Worm (Caenorhabditis elegans) whole organism, mixed stage, embryonic: Measurements from ENCODE around the gene twk-4.

Source experiments
- bed-3 ChIP-seq: fragments of 200-800 bp; sonication (Bioruptor generic); optimal IDR thresholded peaks from 3 replicates; lab custom pipeline; 2018; ENCODE audit warnings: mild to moderate bottlenecking, missing genetic modification characterization, moderate library complexity, missing compliant biosample characterization
- blmp-1 ChIP-seq: fragments of 150-350 bp; optimal IDR thresholded peaks from 2 replicates; lab custom pipeline; 2014; ENCODE audit warnings: missing biosample characterization, missing genetic modification characterization
- ceh-39 ChIP-seq: fragments of 150-350 bp; optimal IDR thresholded peaks from 2 replicates; lab custom pipeline; 2014; ENCODE audit warnings: missing biosample characterization, missing genetic modification characterization
- ceh-43 ChIP-seq: fragments of 200-800 bp; sonication (Bioruptor generic); optimal IDR thresholded peaks from 2 replicates; lab custom pipeline; 2018; ENCODE audit warnings: mild to moderate bottlenecking, missing genetic modification characterization, moderate library complexity, missing compliant biosample characterization
- ceh-83 ChIP-seq: fragments of 200-800 bp; sonication (Bioruptor generic); optimal IDR thresholded peaks from 2 replicates; lab custom pipeline; 2018; ENCODE audit warnings: mild to moderate bottlenecking, missing genetic modification characterization, missing compliant biosample characterization
- ces-1 ChIP-seq: fragments of 150-350 bp; optimal IDR thresholded peaks from 2 replicates; lab custom pipeline; 2014; ENCODE audit warnings: missing biosample characterization, missing genetic modification reagents, missing genetic modification characterization
- cnd-1 ChIP-seq: fragments of 200-800 bp; sonication (Bioruptor generic); optimal IDR thresholded peaks from 2 replicates; lab custom pipeline; 2018; ENCODE audit warnings: mild to moderate bottlenecking, missing genetic modification characterization, missing compliant biosample characterization
- drap-1 ChIP-seq: fragments of 200-800 bp; sonication (Bioruptor generic); optimal IDR thresholded peaks from 3 replicates; lab custom pipeline; 2018; ENCODE audit warnings: mild to moderate bottlenecking, missing genetic modification characterization, missing compliant biosample characterization
- elt-1 ChIP-seq: sonication (generic microtip); optimal IDR thresholded peaks from 2 replicates; lab custom pipeline; 2017; ENCODE audit warnings: missing genetic modification characterization, mild to moderate bottlenecking, missing compliant biosample characterization, antibody characterized with exemption, moderate library complexity, borderline replicate concordance; ENCODE audit not compliant: insufficient read depth
- ham-2 ChIP-seq: fragments of 200-800 bp; sonication (Bioruptor generic); optimal IDR thresholded peaks from 2 replicates; lab custom pipeline; 2018; ENCODE audit warnings: mild to moderate bottlenecking, missing genetic modification characterization, missing compliant biosample characterization
- lin-13 ChIP-seq: fragments of 150-350 bp; optimal IDR thresholded peaks from 2 replicates; lab custom pipeline; 2014; ENCODE audit warnings: missing biosample characterization, missing genetic modification characterization
- lin-32 ChIP-seq: fragments of 200-800 bp; sonication (Bioruptor generic); optimal IDR thresholded peaks from 2 replicates; lab custom pipeline; 2018; ENCODE audit warnings: mild to moderate bottlenecking, missing genetic modification characterization, missing compliant biosample characterization
- lsy-2 ChIP-seq: fragments of 150-350 bp; optimal IDR thresholded peaks from 2 replicates; lab custom pipeline; 2014; ENCODE audit warnings: missing biosample characterization, missing genetic modification characterization
- mab-5 ChIP-seq: fragments of 150-350 bp; optimal IDR thresholded peaks from 2 replicates; lab custom pipeline; 2014; ENCODE audit warnings: missing biosample characterization, missing genetic modification characterization
- mep-1 ChIP-seq: fragments of 150-350 bp; optimal IDR thresholded peaks from 2 replicates; lab custom pipeline; 2017; ENCODE audit warnings: missing biosample characterization, missing genetic modification reagents, missing genetic modification characterization, inconsistent platforms
- nhr-2 ChIP-seq: fragments of 150-350 bp; optimal IDR thresholded peaks from 2 replicates; lab custom pipeline; 2014; ENCODE audit warnings: missing biosample characterization, missing genetic modification characterization
- nhr-237 ChIP-seq: fragments of 150-350 bp; optimal IDR thresholded peaks from 2 replicates; lab custom pipeline; 2014; ENCODE audit warnings: missing biosample characterization, missing genetic modification characterization
- nhr-28 ChIP-seq: fragments of 150-350 bp; optimal IDR thresholded peaks from 2 replicates; lab custom pipeline; 2014; ENCODE audit warnings: missing biosample characterization, missing genetic modification characterization
- nhr-76 ChIP-seq: sonication (generic microtip); optimal IDR thresholded peaks from 2 replicates; lab custom pipeline; 2017; ENCODE audit warnings: missing biosample characterization, missing genetic modification characterization
- pha-4 ChIP-seq: fragments of 150-350 bp; optimal IDR thresholded peaks from 2 replicates; lab custom pipeline; 2018; ENCODE audit warnings: missing biosample characterization, missing genetic modification reagents, missing genetic modification characterization
- sem-2 ChIP-seq: fragments of 200-800 bp; sonication (Bioruptor generic); optimal IDR thresholded peaks from 2 replicates; lab custom pipeline; 2018; ENCODE audit warnings: mild to moderate bottlenecking, missing genetic modification characterization, missing compliant biosample characterization
- snpc-4 ChIP-seq: fragments of 150-350 bp; optimal IDR thresholded peaks from 2 replicates; lab custom pipeline; 2014; ENCODE audit warnings: missing biosample characterization, missing genetic modification characterization
- tbx-8 ChIP-seq: fragments of 200-800 bp; sonication (Bioruptor generic); optimal IDR thresholded peaks from 2 replicates; lab custom pipeline; 2018; ENCODE audit warnings: mild to moderate bottlenecking, missing genetic modification characterization, moderate library complexity, missing compliant biosample characterization
- unc-120 ChIP-seq: sonication (generic microtip); optimal IDR thresholded peaks from 2 replicates; lab custom pipeline; 2017; ENCODE audit warnings: missing genetic modification characterization, missing compliant biosample characterization; ENCODE audit not compliant: poor library complexity, severe bottlenecking
- unc-62 ChIP-seq: fragments of 150-350 bp; optimal IDR thresholded peaks from 2 replicates; lab custom pipeline; 2014; ENCODE audit warnings: missing biosample characterization, missing genetic modification reagents, missing genetic modification characterization
- zip-8 ChIP-seq: fragments of 150-350 bp; optimal IDR thresholded peaks from 2 replicates; lab custom pipeline; 2014; ENCODE audit warnings: missing biosample characterization, missing genetic modification characterization
- ztf-11 ChIP-seq: fragments of 150-350 bp; optimal IDR thresholded peaks from 2 replicates; lab custom pipeline; 2014; ENCODE audit warnings: missing biosample characterization, missing genetic modification characterization

Gene twk-4

DNA sequence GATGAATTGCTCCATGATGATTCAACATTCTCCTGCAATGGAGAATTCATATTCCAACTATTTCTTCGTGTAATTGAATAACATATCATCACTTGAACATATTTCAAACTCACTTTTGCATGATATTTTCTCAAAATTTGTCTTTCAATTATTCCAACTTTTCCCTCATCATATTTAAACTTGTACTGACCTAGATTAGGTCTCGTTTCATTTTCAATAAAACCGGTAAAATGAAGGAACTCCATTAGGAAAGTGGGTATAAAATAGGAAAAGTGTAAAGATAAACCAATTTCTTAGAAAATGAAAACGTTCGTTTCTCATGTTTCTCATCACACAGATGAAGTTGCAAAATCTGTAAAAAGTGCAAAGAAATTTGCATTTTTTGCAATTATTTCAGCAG lies 41.9 kb downstream of the twk-4 start, which contains the start of gene col-78:
col-78 (plus strand) TSS at position 301 of the 400 bp plus-strand sequence.
- TF ChIP-seq blmp-1 (no peak), ceh-43 (no peak), cnd-1 (tag; lab: Kevin White, UChicago) (no peak), bed-3 (GFP tag; lab: Kevin White, UChicago) (no peak), mep-1 (tag; lab: Kevin White, UChicago) (no peak), unc-62 (GFP tag; lab: Kevin White, UChicago) (no peak), drap-1 (GFP tag; lab: Kevin White, UChicago) (no peak), mab-5 (tag; lab: Kevin White, UChicago) (no peak), lin-32 (GFP tag; lab: Kevin White, UChicago) (no peak), zip-8 (tag; lab: Kevin White, UChicago) (no peak), elt-1 (tag; lab: Kevin White, UChicago) (no peak), lin-13 (tag; lab: Kevin White, UChicago) (no peak), nhr-237 (tag; lab: Kevin White, UChicago) (no peak), ham-2 (GFP tag; lab: Kevin White, UChicago) (no peak), ceh-39 (tag; lab: Kevin White, UChicago) (no peak)

DNA sequence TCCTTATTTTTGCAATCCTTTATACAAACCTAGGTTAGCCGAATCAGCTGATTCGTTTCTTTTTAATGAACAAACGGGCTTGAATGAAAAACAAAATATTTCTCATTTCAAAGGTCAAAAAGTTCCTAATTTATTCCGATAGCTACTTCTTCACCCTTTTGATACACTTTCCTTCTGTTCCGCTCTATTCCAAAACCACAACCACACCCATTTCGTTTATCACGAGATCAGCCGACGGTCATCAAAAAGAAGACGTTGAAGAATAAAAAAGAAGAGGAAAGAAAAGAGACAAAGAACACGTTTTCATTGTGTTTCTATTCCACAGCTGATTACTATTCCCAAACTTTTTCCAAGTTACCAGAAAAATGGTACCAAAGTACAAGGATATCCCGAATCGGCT lies 46.0 kb downstream of the twk-4 start:
- no peak for TF ChIP-seq pha-4 (tag; lab: Kevin White, UChicago)
- TF ChIP-seq snpc-4 (tag; lab: Kevin White, UChicago), result no peak
- TF ChIP-seq cnd-1 (tag; lab: Kevin White, UChicago), result no peak
- no peak for TF ChIP-seq nhr-237 (tag; lab: Kevin White, UChicago)
- no peak for TF ChIP-seq mep-1 (tag; lab: Kevin White, UChicago)
- TF ChIP-seq unc-120 (tag; lab: Kevin White, UChicago), result no peak
- no peak for TF ChIP-seq tbx-8 (GFP tag; lab: Kevin White, UChicago)

DNA sequence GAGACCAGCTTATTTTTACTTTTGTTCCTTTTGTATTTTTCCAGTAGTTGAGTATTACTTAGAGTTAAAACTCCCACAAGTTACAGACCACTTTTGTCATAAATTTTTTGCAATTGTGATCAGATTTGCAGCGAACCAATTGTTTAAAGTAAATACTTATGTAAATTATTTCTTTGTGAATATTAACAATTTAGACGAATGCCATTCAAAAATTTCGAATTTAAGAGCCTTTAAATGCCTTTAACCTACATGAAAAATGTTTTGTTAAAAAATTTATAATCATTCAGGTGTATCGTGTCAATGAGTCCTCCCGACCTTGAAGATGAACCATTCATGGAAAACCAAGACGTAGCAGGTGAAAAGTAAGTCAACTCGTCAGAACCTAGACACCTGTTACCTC lies 48.1 kb downstream of the twk-4 start, which contains the start of gene W07A12.4:
W07A12.4 (plus strand) TSS at position 301 of the 400 bp plus-strand sequence.
- no peak for TF ChIP-seq pha-4 (tag; lab: Kevin White, UChicago)
- TF ChIP-seq unc-120 (tag; lab: Kevin White, UChicago), result no peak
- TF ChIP-seq lsy-2 (tag; lab: Kevin White, UChicago), result no peak
- no peak for TF ChIP-seq cnd-1 (tag; lab: Kevin White, UChicago)
- no peak for TF ChIP-seq nhr-2 (tag; lab: Kevin White, UChicago)
- TF ChIP-seq nhr-76 (tag; lab: Kevin White, UChicago), result no peak
- no peak for TF ChIP-seq ces-1 (GFP tag; lab: Kevin White, UChicago)
- no peak for TF ChIP-seq ztf-11 (tag; lab: Kevin White, UChicago)
- TF ChIP-seq mab-5 (tag; lab: Kevin White, UChicago), result no peak
- TF ChIP-seq nhr-28 (tag; lab: Kevin White, UChicago), result no peak
- no peak for TF ChIP-seq drap-1 (GFP tag; lab: Kevin White, UChicago)
- no peak for TF ChIP-seq tbx-8 (GFP tag; lab: Kevin White, UChicago)
- TF ChIP-seq lin-32 (GFP tag; lab: Kevin White, UChicago), result no peak
- TF ChIP-seq ceh-43, result no peak
- TF ChIP-seq ham-2 (GFP tag; lab: Kevin White, UChicago), result no peak
- TF ChIP-seq nhr-237 (tag; lab: Kevin White, UChicago), result no peak
- TF ChIP-seq sem-2 (GFP tag; lab: Kevin White, UChicago), result no peak

ce11 chrII:9144366-9144765 lies 49.7 kb downstream of the twk-4 start:
- TF ChIP-seq ceh-39 (tag; lab: Kevin White, UChicago) (no peak), ceh-83 (GFP tag; lab: Kevin White, UChicago) (no peak), unc-120 (tag; lab: Kevin White, UChicago) (no peak)

- TF ChIP-seq elt-1 (tag; lab: Kevin White, UChicago) (no peak), unc-62 (GFP tag; lab: Kevin White, UChicago) (no peak), ztf-11 (tag; lab: Kevin White, UChicago) (no peak), nhr-28 (tag; lab: Kevin White, UChicago) (no peak), snpc-4 (tag; lab: Kevin White, UChicago) (no peak), lsy-2 (tag; lab: Kevin White, UChicago) (no peak), ceh-83 (GFP tag; lab: Kevin White, UChicago) (no peak)
Measured at ce11 chrII:9143795-9144194, 50.3 kb downstream of the twk-4 start.
